Fruit fly (Drosophila melanogaster): ENCODE results near the gene CG43102.

DNA sequence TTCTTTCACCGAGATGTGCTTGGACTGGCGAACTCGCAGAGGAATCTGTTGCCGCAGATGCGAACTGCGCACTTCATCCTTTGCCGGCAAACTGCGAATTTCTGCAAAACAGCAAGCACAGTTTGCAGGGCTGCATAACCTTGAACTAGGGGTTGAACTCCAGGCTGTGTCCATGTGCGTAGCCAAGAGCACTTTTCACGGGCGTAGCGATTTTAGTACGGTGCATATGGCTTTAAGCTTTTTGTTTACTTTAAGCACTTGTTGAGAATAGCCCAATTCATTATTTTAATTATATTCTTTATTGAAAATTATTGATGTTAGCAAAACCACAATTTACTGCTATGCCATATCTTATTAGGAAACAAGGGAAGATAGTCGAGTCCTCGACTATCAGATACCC is 7.0 kb upstream of the CG43102 start, which contains the start of gene CG17803:
- TF ChIP-seq CG8478 (optimal IDR thresholded peaks at IDR 0.05) (no peak), CTCF (optimal IDR thresholded peaks at IDR 0.05) (no peak)

Data from S2 (cell line).